Fruit fly (Drosophila melanogaster) whole organism, embryonic: ENCODE results near the gene CG13917.

Experiments used
- CG11504 ChIP-seq: fragments of 200-800 bp; sonication (Bioruptor generic); optimal IDR thresholded peaks from 3 replicates; lab custom pipeline; 2019; ENCODE audit warnings: missing biosample characterization, mild to moderate bottlenecking, missing genetic modification characterization, moderate library complexity
- CG11695 ChIP-seq: fragments of 200-800 bp; sonication (Bioruptor generic); IDR thresholded peaks from 3 replicates; pipeline ENCODE4 v1.3.6; 2022; ENCODE audit warnings: missing biosample characterization, missing genetic modification characterization
- CG12155 ChIP-seq: fragments of 200-800 bp; sonication (Bioruptor generic); optimal IDR thresholded peaks from 3 replicates; lab custom pipeline; 2016; ENCODE audit warnings: missing biosample characterization, missing genetic modification characterization
- CG12219 ChIP-seq: fragments of 200-800 bp; sonication (Bioruptor generic); optimal IDR thresholded peaks from 3 replicates; lab custom pipeline; 2018; ENCODE audit warnings: missing biosample characterization, mild to moderate bottlenecking, missing genetic modification characterization
- CG12769 ChIP-seq: fragments of 200-800 bp; sonication (Bioruptor generic); optimal IDR thresholded peaks from 2 replicates; lab custom pipeline; 2019; ENCODE audit warnings: missing biosample characterization, mild to moderate bottlenecking, missing genetic modification characterization, moderate library complexity
- CG1603 ChIP-seq: fragments of 200-800 bp; sonication (Bioruptor generic); optimal IDR thresholded peaks from 2 replicates; lab custom pipeline; 2019; ENCODE audit warnings: missing biosample characterization, mild to moderate bottlenecking, missing genetic modification characterization, moderate library complexity
- CG1647 ChIP-seq: fragments of 200-800 bp; sonication (Bioruptor generic); optimal IDR thresholded peaks from 3 replicates; lab custom pipeline; 2016; ENCODE audit warnings: missing biosample characterization, missing genetic modification characterization
- CG17328 ChIP-seq: fragments of 200-800 bp; sonication (Bioruptor generic); IDR thresholded peaks from 2 replicates; pipeline ENCODE4 v1.3.6; 2022; ENCODE audit warnings: missing biosample characterization, missing genetic modification characterization
- CG3407 ChIP-seq: fragments of 200-800 bp; sonication (Bioruptor generic); optimal IDR thresholded peaks from 2 replicates; lab custom pipeline; 2018; ENCODE audit warnings: missing biosample characterization, mild to moderate bottlenecking, missing genetic modification characterization
- CG3838 ChIP-seq: fragments of 200-800 bp; sonication (Bioruptor generic); optimal IDR thresholded peaks from 3 replicates; lab custom pipeline; 2016; ENCODE audit warnings: missing biosample characterization, missing genetic modification characterization
- CG4424 ChIP-seq: fragments of 200-800 bp; sonication (Bioruptor generic); optimal IDR thresholded peaks from 3 replicates; lab custom pipeline; 2016; ENCODE audit warnings: missing biosample characterization, missing genetic modification characterization
- CG4730 ChIP-seq: fragments of 200-800 bp; sonication (Bioruptor generic); IDR thresholded peaks from 2 replicates; pipeline ENCODE4 v1.3.6; 2022; ENCODE audit warnings: missing biosample characterization, missing genetic modification characterization
- CG4854 ChIP-seq: fragments of 200-800 bp; sonication (Bioruptor generic); optimal IDR thresholded peaks from 2 replicates; lab custom pipeline; 2016; ENCODE audit warnings: missing biosample characterization, missing genetic modification characterization, inconsistent platforms
- CG6791 ChIP-seq: fragments of 200-800 bp; sonication (Bioruptor generic); IDR thresholded peaks from 3 replicates; pipeline ENCODE4 v1.3.6; 2022; ENCODE audit warnings: missing biosample characterization, missing genetic modification characterization; ENCODE audit not compliant: partially characterized antibody
- CG7786 ChIP-seq: fragments of 200-800 bp; sonication (Bioruptor generic); optimal IDR thresholded peaks from 2 replicates; lab custom pipeline; 2016; ENCODE audit warnings: missing biosample characterization, missing genetic modification characterization
- CG8089 ChIP-seq: fragments of 200-800 bp; sonication (Bioruptor generic); optimal IDR thresholded peaks from 3 replicates; lab custom pipeline; 2016; ENCODE audit warnings: missing biosample characterization, missing genetic modification characterization
- CG8290 ChIP-seq, 3 experiments: fragments of 200-800 bp; sonication (Bioruptor generic); optimal IDR thresholded peaks; 2 replicates each; lab custom pipeline; 2016 to 2019; ENCODE audit warnings: missing biosample characterization in 3 of 3, missing genetic modification characterization in 3 of 3, mild to moderate bottlenecking in 2 of 3, moderate library complexity in 1 of 3
- CG8944 ChIP-seq: fragments of 200-800 bp; sonication (Bioruptor generic); optimal IDR thresholded peaks from 3 replicates; lab custom pipeline; 2016; ENCODE audit warnings: missing biosample characterization, missing genetic modification characterization
- CG9797 ChIP-seq: fragments of 200-800 bp; sonication (Bioruptor generic); optimal IDR thresholded peaks from 3 replicates; lab custom pipeline; 2018; ENCODE audit warnings: missing biosample characterization, mild to moderate bottlenecking, missing genetic modification characterization
- Dek ChIP-seq: fragments of 200-800 bp; sonication (Bioruptor generic); optimal IDR thresholded peaks from 3 replicates; lab custom pipeline; 2019; ENCODE audit warnings: missing biosample characterization, mild to moderate bottlenecking, missing genetic modification characterization, moderate library complexity
- Doc2 ChIP-seq: fragments of 200-800 bp; sonication (Bioruptor generic); IDR thresholded peaks from 2 replicates; pipeline ENCODE4 v1.3.6; 2022; ENCODE audit warnings: missing biosample characterization, missing genetic modification characterization
- Dref ChIP-seq: fragments of 200-800 bp; sonication (Bioruptor generic); IDR thresholded peaks from 2 replicates; pipeline ENCODE4 v1.3.6; 2022; ENCODE audit warnings: missing biosample characterization, missing genetic modification characterization
- Fer1 ChIP-seq: fragments of 200-800 bp; sonication (Bioruptor generic); optimal IDR thresholded peaks from 2 replicates; lab custom pipeline; 2017; ENCODE audit warnings: missing biosample characterization, mild to moderate bottlenecking, missing genetic modification characterization
- HHEX ChIP-seq: fragments of 200-800 bp; sonication (Bioruptor generic); optimal IDR thresholded peaks from 3 replicates; lab custom pipeline; 2017; ENCODE audit warnings: missing biosample characterization, mild to moderate bottlenecking, missing genetic modification characterization, missing genetic modification reagents
- Hr78 ChIP-seq, 2 experiments: fragments of 200-800 bp in 1 of 2; fragments of >200 bp in 1 of 2; sonication (Bioruptor generic) in 1 of 2; optimal IDR thresholded peaks; 2 replicates each; lab custom pipeline; 2017 to 2019; ENCODE audit warnings: missing biosample characterization in 2 of 2, missing genetic modification characterization in 2 of 2, mild to moderate bottlenecking in 1 of 2, moderate library complexity in 1 of 2
- Lpt ChIP-seq: fragments of >200 bp; optimal IDR thresholded peaks from 2 replicates; lab custom pipeline; 2018; ENCODE audit warnings: missing biosample characterization, missing genetic modification characterization
- Mrtf ChIP-seq: fragments of 200-800 bp; sonication (Bioruptor generic); IDR thresholded peaks from 3 replicates; pipeline ENCODE4 v1.3.6; 2022; ENCODE audit warnings: missing biosample characterization, missing genetic modification characterization
- NFAT ChIP-seq: fragments of 200-800 bp; sonication (Bioruptor generic); IDR thresholded peaks from 2 replicates; pipeline ENCODE4 v1.3.6; 2022; ENCODE audit warnings: missing biosample characterization, missing genetic modification characterization
- Oli ChIP-seq: fragments of 200-800 bp; sonication (Bioruptor generic); optimal IDR thresholded peaks from 2 replicates; lab custom pipeline; 2018; ENCODE audit warnings: missing biosample characterization, mild to moderate bottlenecking, missing genetic modification characterization, moderate library complexity
- Opbp ChIP-seq: fragments of 200-800 bp; sonication (Bioruptor generic); IDR thresholded peaks from 3 replicates; pipeline ENCODE4 v1.3.6; 2022; ENCODE audit warnings: missing biosample characterization, missing genetic modification characterization; ENCODE audit not compliant: partially characterized antibody
- Ptx1 ChIP-seq: fragments of 200-800 bp; sonication (Bioruptor generic); IDR thresholded peaks from 2 replicates; pipeline ENCODE4 v1.3.6; 2022; ENCODE audit warnings: missing biosample characterization, missing genetic modification characterization
- Vsx1 ChIP-seq: fragments of 200-800 bp; sonication (Bioruptor generic); optimal IDR thresholded peaks from 2 replicates; lab custom pipeline; 2017; ENCODE audit warnings: missing biosample characterization, mild to moderate bottlenecking, missing genetic modification characterization, missing genetic modification reagents
- ato ChIP-seq: fragments of 200-800 bp; sonication (Bioruptor generic); IDR thresholded peaks from 2 replicates; pipeline ENCODE4 v1.3.6; 2022; ENCODE audit warnings: missing biosample characterization, missing genetic modification characterization; ENCODE audit not compliant: partially characterized antibody
- bbx ChIP-seq: fragments of 200-800 bp; sonication (Bioruptor generic); IDR thresholded peaks from 2 replicates; pipeline ENCODE4 v1.3.6; 2022; ENCODE audit warnings: missing biosample characterization, missing genetic modification characterization; ENCODE audit not compliant: partially characterized antibody
- bcd ChIP-seq: fragments of 200-800 bp; sonication (Bioruptor generic); optimal IDR thresholded peaks from 2 replicates; lab custom pipeline; 2017; ENCODE audit warnings: missing biosample characterization, mild to moderate bottlenecking, missing genetic modification characterization
- bigmax ChIP-seq: fragments of 200-800 bp; sonication (Bioruptor generic); optimal IDR thresholded peaks from 2 replicates; lab custom pipeline; 2018; ENCODE audit warnings: missing biosample characterization, mild to moderate bottlenecking, missing genetic modification characterization
- ci ChIP-seq: fragments of 200-800 bp; sonication (Bioruptor generic); IDR thresholded peaks from 3 replicates; pipeline ENCODE4 v1.3.6; 2022; ENCODE audit warnings: missing biosample characterization, missing genetic modification characterization
- crp ChIP-seq, 2 experiments: fragments of 200-800 bp; sonication (Bioruptor generic); optimal IDR thresholded peaks; 2 replicates in 1 of 2; 3 replicates in 1 of 2; lab custom pipeline; 2017; ENCODE audit warnings: missing biosample characterization in 2 of 2, missing genetic modification characterization in 2 of 2, mild to moderate bottlenecking in 1 of 2, moderate library complexity in 1 of 2
- dimm ChIP-seq: fragments of 200-800 bp; sonication (Bioruptor generic); IDR thresholded peaks from 2 replicates; pipeline ENCODE4 v1.3.6; 2022; ENCODE audit warnings: missing biosample characterization, missing genetic modification characterization
- disco-r ChIP-seq: fragments of 200-800 bp; sonication (Bioruptor generic); optimal IDR thresholded peaks from 2 replicates; lab custom pipeline; 2016; ENCODE audit warnings: missing biosample characterization, missing genetic modification characterization
- dpn ChIP-seq, 2 experiments: fragments of 200-800 bp; sonication (Bioruptor generic); optimal IDR thresholded peaks; 3 replicates each; lab custom pipeline; 2016; ENCODE audit warnings: missing biosample characterization in 2 of 2, missing genetic modification characterization in 2 of 2
- dysf ChIP-seq: fragments of 200-800 bp; sonication (Bioruptor generic); IDR thresholded peaks from 3 replicates; pipeline ENCODE4 v1.3.6; 2022; ENCODE audit warnings: missing biosample characterization, missing genetic modification characterization
- gcm2 ChIP-seq: fragments of 200-800 bp; sonication (Bioruptor generic); optimal IDR thresholded peaks from 2 replicates; lab custom pipeline; 2016; ENCODE audit warnings: missing biosample characterization, missing genetic modification characterization
- gro ChIP-seq: fragments of 200-800 bp; sonication (Bioruptor generic); optimal IDR thresholded peaks from 2 replicates; lab custom pipeline; 2016; ENCODE audit warnings: missing biosample characterization, missing genetic modification characterization
- onecut ChIP-seq: fragments of 200-800 bp; sonication (Bioruptor generic); IDR thresholded peaks from 2 replicates; pipeline ENCODE4 v1.3.6; 2022; ENCODE audit warnings: missing biosample characterization, missing genetic modification characterization
- pum ChIP-seq: fragments of 200-800 bp; sonication (Bioruptor generic); optimal IDR thresholded peaks from 2 replicates; lab custom pipeline; 2016; ENCODE audit warnings: missing biosample characterization, missing genetic modification characterization
- sd ChIP-seq: fragments of 200-800 bp; sonication (Bioruptor generic); optimal IDR thresholded peaks from 3 replicates; lab custom pipeline; 2018; ENCODE audit warnings: missing biosample characterization, mild to moderate bottlenecking, missing genetic modification characterization, moderate library complexity
- sqz ChIP-seq: fragments of 200-800 bp; sonication (Bioruptor generic); optimal IDR thresholded peaks from 3 replicates; lab custom pipeline; 2018; ENCODE audit warnings: missing biosample characterization, mild to moderate bottlenecking, missing genetic modification characterization
- tap ChIP-seq: fragments of 200-800 bp; optimal IDR thresholded peaks from 3 replicates; lab custom pipeline; 2019; ENCODE audit warnings: missing biosample characterization, mild to moderate bottlenecking, missing genetic modification characterization, moderate library complexity

Gene CG13917

DNA sequence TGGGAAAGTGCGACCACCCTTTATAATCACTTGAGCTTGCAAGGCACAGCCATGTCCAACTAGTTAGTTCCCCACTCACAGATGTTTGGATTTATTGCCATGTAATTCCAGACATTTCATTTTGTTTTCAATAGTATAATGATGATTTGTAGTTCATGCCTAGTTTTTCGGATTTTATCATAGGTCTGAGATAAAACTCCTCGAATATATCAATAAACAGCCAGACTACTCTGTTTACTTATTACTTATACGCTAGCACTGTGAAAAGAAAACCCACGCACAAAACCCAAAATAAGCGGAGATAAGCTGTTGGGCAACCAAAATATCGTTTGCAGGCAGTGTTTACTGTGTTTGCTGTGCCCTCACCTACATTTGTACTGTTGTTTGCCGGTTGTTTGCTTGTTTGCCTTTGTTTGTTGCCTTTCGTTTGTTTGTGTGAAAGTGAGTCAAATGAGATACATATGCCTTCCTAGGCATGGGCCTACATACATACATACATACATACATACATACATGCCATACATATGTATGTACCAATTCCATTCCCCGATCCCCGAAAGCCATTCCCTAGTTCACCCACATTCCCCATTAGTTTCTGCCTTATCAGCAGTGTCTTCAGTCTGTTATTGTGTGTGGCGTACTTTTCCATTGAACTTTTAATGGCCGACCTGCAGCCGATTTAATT lies 2.8 kb downstream of the CG13917 start (continued):
- TF ChIP-seq CG12155 (GFP tag; lab: Kevin White, UChicago) (peak; percentile 14), disco-r (peak; percentile 30), Fer1 (GFP tag; lab: Kevin White, UChicago) (peak; percentile 78), CG1603 (peak; percentile 81), pum (GFP tag; lab: Kevin White, UChicago) (peak; percentile 62), CG12219 (GFP tag; lab: Kevin White, UChicago) (peak; percentile 79), CG11695 (GFP tag; lab: Robert Waterston, UW) (peak; percentile 55), CG4854 (GFP tag; lab: Kevin White, UChicago) (peak; percentile 59), Dek (tag; lab: Kevin White, UChicago) (peak; percentile 0), Doc2 (GFP tag; lab: Robert Waterston, UW) (no peak), ato (GFP tag; lab: Robert Waterston, UW) (no peak), Opbp (no peak), dpn (GFP tag; optimal IDR thresholded peaks at IDR 0.05; lab: Kevin White, UChicago) (peak; percentile 50 to 54), CG8944 (peak; percentile 50), CG7786 (GFP tag; lab: Kevin White, UChicago) (peak; percentile 46), CG9797 (GFP tag; lab: Kevin White, UChicago) (peak; percentile 39), bcd (GFP tag; lab: Kevin White, UChicago) (peak; percentile 61), CG3407 (GFP tag; lab: Kevin White, UChicago) (peak; percentile 86), Dref (GFP tag; lab: Robert Waterston, UW) (no peak), bbx (no peak), ci (GFP tag; lab: Robert Waterston, UW) (peak; percentile 83), CG3838 (GFP tag; lab: Kevin White, UChicago) (peak; percentile 67), Lpt (no peak), CG6791 (GFP tag; lab: Robert Waterston, UW) (no peak), dysf (GFP tag; lab: Robert Waterston, UW) (no peak; the same call in 1 of the 3 replicates), CG1647 (GFP tag; lab: Kevin White, UChicago) (no peak), CG8089 (GFP tag; lab: Kevin White, UChicago) (peak; percentile 72), CG17328 (GFP tag; lab: Robert Waterston, UW) (peak; percentile 70; the same call in 1 of the 2 replicates), crp (GFP tag; optimal IDR thresholded peaks at IDR 0.05; lab: Kevin White, UChicago) (peak in 1 of 2 experiments; percentile 27), Oli (tag; lab: Kevin White, UChicago) (peak; percentile 64), Hr78 (GFP tag; optimal IDR thresholded peaks at IDR 0.05; lab: Kevin White, UChicago) (peak in 1 of 2 experiments; percentile 96), sd (tag; lab: Kevin White, UChicago) (peak; percentile 86), bigmax (GFP tag; lab: Kevin White, UChicago) (peak; percentile 1), Ptx1 (GFP tag; lab: Robert Waterston, UW) (peak; percentile 72), gro (no peak), onecut (GFP tag; lab: Robert Waterston, UW) (peak; percentile 68), sqz (GFP tag; lab: Kevin White, UChicago) (peak; percentile 76), NFAT (GFP tag; lab: Robert Waterston, UW) (peak; percentile 67), HHEX (GFP tag; lab: Kevin White, UChicago) (peak; percentile 62), gcm2 (peak; percentile 1), CG12769 (tag; lab: Kevin White, UChicago) (peak; percentile 50), tap (tag; lab: Kevin White, UChicago) (peak; percentile 50), dimm (GFP tag; lab: Robert Waterston, UW) (no peak), CG11504 (tag; lab: Kevin White, UChicago) (peak; percentile 74), Mrtf (GFP tag; lab: Robert Waterston, UW) (no peak), CG8290 (GFP tag; optimal IDR thresholded peaks at IDR 0.05; lab: Kevin White, UChicago) (peak; percentile 88), CG8290 (tag; optimal IDR thresholded peaks at IDR 0.05; lab: Kevin White, UChicago) (peak; percentile 60 to 91), Vsx1 (GFP tag; lab: Kevin White, UChicago) (peak; percentile 71), CG4424 (GFP tag; lab: Kevin White, UChicago) (peak; percentile 49), CG4730 (GFP tag; lab: Robert Waterston, UW) (peak; percentile 49; the same call in 1 of the 2 replicates)
